Worm (Caenorhabditis elegans) whole organism, early embryonic: Measurements from ENCODE around the gene F11D5.5.

Experiments used
- B0310.2 ChIP-seq: sonication (generic microtip); optimal IDR thresholded peaks from 2 replicates; lab custom pipeline; 2016; ENCODE audit warnings: mild to moderate bottlenecking, missing genetic modification characterization, missing compliant biosample characterization
- F13C5.2 ChIP-seq: sonication (generic microtip); optimal IDR thresholded peaks from 2 replicates; lab custom pipeline; 2017; ENCODE audit warnings: mild to moderate bottlenecking, missing genetic modification characterization, inconsistent platforms, missing compliant biosample characterization
- aly-1 ChIP-seq: sonication (generic microtip); optimal IDR thresholded peaks from 2 replicates; lab custom pipeline; 2016; ENCODE audit warnings: missing genetic modification characterization, missing compliant biosample characterization
- ama-1 ChIP-seq: fragments of 150-350 bp; optimal IDR thresholded peaks from 2 replicates; lab custom pipeline; 2014
- ceh-13 ChIP-seq: fragments of 200-800 bp; sonication (Bioruptor generic); optimal IDR thresholded peaks from 2 replicates; lab custom pipeline; 2018; ENCODE audit warnings: mild to moderate bottlenecking, missing genetic modification characterization, missing compliant biosample characterization
- ceh-36 ChIP-seq: sonication (generic microtip); optimal IDR thresholded peaks from 2 replicates; lab custom pipeline; 2016; ENCODE audit warnings: missing genetic modification characterization, inconsistent platforms, missing compliant biosample characterization
- ets-7 ChIP-seq: sonication (generic microtip); optimal IDR thresholded peaks from 2 replicates; lab custom pipeline; 2016; ENCODE audit warnings: missing genotype, missing genetic modification characterization, missing compliant biosample characterization
- flt-1 ChIP-seq: fragments of 200-800 bp; sonication (Bioruptor generic); IDR thresholded peaks from 2 replicates; pipeline ENCODE4 v1.3.6; 2022; ENCODE audit warnings: missing genetic modification characterization, missing compliant biosample characterization
- hmbx-1 ChIP-seq: sonication (generic microtip); optimal IDR thresholded peaks from 2 replicates; lab custom pipeline; 2016; ENCODE audit warnings: mild to moderate bottlenecking, missing genetic modification characterization, missing compliant biosample characterization
- hmg-4 ChIP-seq: fragments of 200-800 bp; sonication (Bioruptor generic); optimal IDR thresholded peaks from 2 replicates; lab custom pipeline; 2018; ENCODE audit warnings: mild to moderate bottlenecking, missing genetic modification characterization, missing compliant biosample characterization
- hnd-1 ChIP-seq: sonication (generic microtip); optimal IDR thresholded peaks from 2 replicates; lab custom pipeline; 2016; ENCODE audit warnings: missing genetic modification characterization, missing compliant biosample characterization
- pes-1 ChIP-seq: fragments of 200-800 bp; sonication (Bioruptor generic); IDR thresholded peaks from 2 replicates; pipeline ENCODE4 v1.3.6; 2022; ENCODE audit warnings: missing genetic modification reagents, missing genetic modification characterization, missing compliant biosample characterization
- scrt-1 ChIP-seq: fragments of 200-800 bp; sonication (Bioruptor generic); IDR thresholded peaks from 2 replicates; pipeline ENCODE4 v1.3.6; 2022; ENCODE audit warnings: missing genetic modification characterization, missing compliant biosample characterization
- sea-1 ChIP-seq: fragments of 200-800 bp; sonication (Bioruptor generic); conservative IDR thresholded peaks from 2 replicates; pipeline ENCODE4 v1.3.6; 2022; ENCODE audit warnings: missing genetic modification characterization, missing compliant biosample characterization
- tbx-11 ChIP-seq: fragments of 200-800 bp; sonication (Bioruptor generic); IDR thresholded peaks from 2 replicates; pipeline ENCODE4 v1.3.6; 2022; ENCODE audit warnings: missing genetic modification characterization, missing compliant biosample characterization
- tbx-37 ChIP-seq: fragments of 200-800 bp; sonication (Bioruptor generic); conservative IDR thresholded peaks from 2 replicates; pipeline ENCODE4 v1.3.6; 2022; ENCODE audit warnings: missing genetic modification reagents, missing genetic modification characterization, missing compliant biosample characterization
- tra-4 ChIP-seq: sonication (generic microtip); optimal IDR thresholded peaks from 2 replicates; lab custom pipeline; 2017; ENCODE audit warnings: missing genetic modification characterization, missing compliant biosample characterization

F11D5.5 gene

ce11 chrX:3306594-3307296 is 4.9 kb downstream of the F11D5.5 start:
- no peak for TF ChIP-seq pes-1
- TF ChIP-seq hmbx-1 (tag; lab: Kevin White, UChicago) = no peak
- no peak for TF ChIP-seq F13C5.2
- no peak for TF ChIP-seq ama-1 (lab: Kevin White, UChicago)
- no peak for TF ChIP-seq ets-7 (tag; lab: Kevin White, UChicago)
- no peak for TF ChIP-seq B0310.2 (tag; lab: Kevin White, UChicago)
- TF ChIP-seq flt-1 (GFP tag; lab: Robert Waterston, UW) = no peak
- no peak for TF ChIP-seq aly-1
- no peak for TF ChIP-seq hnd-1 (tag; lab: Kevin White, UChicago)
- TF ChIP-seq tbx-37 (GFP tag; lab: Robert Waterston, UW) = no peak
- TF ChIP-seq ceh-36 (tag; lab: Kevin White, UChicago) = no peak
- no peak for TF ChIP-seq ceh-13 (GFP tag; lab: Kevin White, UChicago)
- TF ChIP-seq scrt-1 (GFP tag; lab: Robert Waterston, UW) = no peak
- no peak for TF ChIP-seq tbx-11 (GFP tag; lab: Robert Waterston, UW)
- TF ChIP-seq hmg-4 (GFP tag; lab: Kevin White, UChicago) = no peak
- TF ChIP-seq sea-1 (GFP tag; lab: Robert Waterston, UW) = no peak
- no peak for TF ChIP-seq tra-4

- TF ChIP-seq F13C5.2 (no peak), ceh-36 (tag; lab: Kevin White, UChicago) (no peak), B0310.2 (tag; lab: Kevin White, UChicago) (no peak), ceh-13 (GFP tag; lab: Kevin White, UChicago) (no peak), tbx-11 (GFP tag; lab: Robert Waterston, UW) (no peak), ets-7 (tag; lab: Kevin White, UChicago) (no peak), hmbx-1 (tag; lab: Kevin White, UChicago) (no peak), tbx-37 (GFP tag; lab: Robert Waterston, UW) (no peak), flt-1 (GFP tag; lab: Robert Waterston, UW) (no peak), pes-1 (no peak), aly-1 (no peak), hnd-1 (tag; lab: Kevin White, UChicago) (no peak), tra-4 (no peak)
These were observed 8.8 kb downstream of the F11D5.5 start for ce11 chrX:3310702-3311101.

- TF ChIP-seq F13C5.2 = peak; percentile 21
- no peak for TF ChIP-seq pes-1
- TF ChIP-seq ceh-13 (GFP tag; lab: Kevin White, UChicago) = no peak
- no peak for TF ChIP-seq aly-1
- no peak for TF ChIP-seq flt-1 (GFP tag; lab: Robert Waterston, UW)
These were observed 12.1 kb downstream of the F11D5.5 start for ce11 chrX:3313939-3314338.

ce11 chrX:3315014-3315413 is 13.1 kb downstream of the F11D5.5 start, which contains the start of gene ddr-2:
Gene ddr-2, plus strand, starts transcription at chrX:3315314.
- TF ChIP-seq tra-4 = no peak
- no peak for TF ChIP-seq F13C5.2
- no peak for TF ChIP-seq hmbx-1 (tag; lab: Kevin White, UChicago)
- no peak for TF ChIP-seq hnd-1 (tag; lab: Kevin White, UChicago)

- TF ChIP-seq hmg-4 (GFP tag; lab: Kevin White, UChicago) = no peak
- no peak for TF ChIP-seq scrt-1 (GFP tag; lab: Robert Waterston, UW)
- TF ChIP-seq pes-1 = no peak
- no peak for TF ChIP-seq tbx-11 (GFP tag; lab: Robert Waterston, UW)
- no peak for TF ChIP-seq B0310.2 (tag; lab: Kevin White, UChicago)
- no peak for TF ChIP-seq F13C5.2
- no peak for TF ChIP-seq sea-1 (GFP tag; lab: Robert Waterston, UW)
- no peak for TF ChIP-seq ceh-13 (GFP tag; lab: Kevin White, UChicago)
- TF ChIP-seq ets-7 (tag; lab: Kevin White, UChicago) = no peak
- TF ChIP-seq tbx-37 (GFP tag; lab: Robert Waterston, UW) = no peak
- TF ChIP-seq aly-1 = no peak
- no peak for TF ChIP-seq ama-1 (lab: Kevin White, UChicago)
- TF ChIP-seq flt-1 (GFP tag; lab: Robert Waterston, UW) = no peak
- TF ChIP-seq hmbx-1 (tag; lab: Kevin White, UChicago) = no peak
- TF ChIP-seq ceh-36 (tag; lab: Kevin White, UChicago) = no peak
- no peak for TF ChIP-seq tra-4
- TF ChIP-seq hnd-1 (tag; lab: Kevin White, UChicago) = no peak
These were observed 14.2 kb downstream of the F11D5.5 start for ce11 chrX:3315891-3316657.

- TF ChIP-seq ceh-36 (tag; lab: Kevin White, UChicago) = peak; percentile 17
- no peak for TF ChIP-seq hmg-4 (GFP tag; lab: Kevin White, UChicago)
These were observed 15.0 kb downstream of the F11D5.5 start for ce11 chrX:3316830-3317229.

- TF ChIP-seq aly-1 (no peak), F13C5.2 (no peak), ceh-13 (GFP tag; lab: Kevin White, UChicago) (no peak), hmbx-1 (tag; lab: Kevin White, UChicago) (no peak), hnd-1 (tag; lab: Kevin White, UChicago) (no peak), tra-4 (no peak), hmg-4 (GFP tag; lab: Kevin White, UChicago) (no peak), scrt-1 (GFP tag; lab: Robert Waterston, UW) (no peak), ceh-36 (tag; lab: Kevin White, UChicago) (no peak), tbx-37 (GFP tag; lab: Robert Waterston, UW) (no peak), tbx-11 (GFP tag; lab: Robert Waterston, UW) (no peak), ets-7 (tag; lab: Kevin White, UChicago) (no peak), B0310.2 (tag; lab: Kevin White, UChicago) (no peak), pes-1 (no peak)
These were observed 24.3 kb downstream of the F11D5.5 start, which contains the start of gene F11D5.6 for ce11 chrX:3326175-3326574. Gene F11D5.6, minus strand, starts transcription at chrX:3326275.
